Worm (Caenorhabditis elegans) whole organism, L4/young adult: Measurements from ENCODE around the gene elt-3.

Experiments
- W03F9.2 ChIP-seq: fragments of 150-350 bp; optimal IDR thresholded peaks from 2 replicates; lab custom pipeline; 2014; ENCODE audit warnings: missing biosample characterization, missing genetic modification characterization
- dao-5 ChIP-seq: sonication (generic microtip); optimal IDR thresholded peaks from 2 replicates; lab custom pipeline; 2016; ENCODE audit warnings: missing genotype, missing genetic modification characterization, moderate library complexity, missing compliant biosample characterization
- him-1 ChIP-seq: sonication (generic microtip); optimal IDR thresholded peaks from 2 replicates; lab custom pipeline; 2016; ENCODE audit warnings: missing genotype, missing genetic modification reagents, missing genetic modification characterization, missing compliant biosample characterization

DNA sequence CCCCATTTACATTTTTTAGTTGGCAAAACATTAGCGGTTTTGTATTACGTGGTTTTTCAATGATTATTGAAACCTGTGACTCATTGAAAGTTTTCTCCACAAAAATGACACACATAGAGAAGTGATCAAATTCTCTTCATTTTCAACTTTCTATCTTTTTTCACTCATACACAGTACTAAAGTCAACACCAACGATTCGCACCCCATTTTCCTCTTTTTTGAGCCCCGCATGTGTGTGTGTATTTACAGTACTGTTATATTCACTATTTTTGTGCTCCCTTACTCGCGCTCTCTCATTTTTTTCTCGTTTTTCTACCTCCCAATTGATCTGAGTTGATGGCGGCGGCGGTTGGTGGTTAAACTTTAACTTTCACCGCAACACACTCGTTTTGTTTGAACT, 23.8 kb downstream of the elt-3 start:
- TF ChIP-seq him-1 (tag; lab: Kevin White, UChicago) (no peak), W03F9.2 (tag; lab: Kevin White, UChicago) (no peak), dao-5 (tag; lab: Kevin White, UChicago) (no peak)
